Worm (Caenorhabditis elegans): ENCODE measurements around the gene mpst-4.

- TF ChIP-seq ces-1 (GFP tag; optimal IDR thresholded peaks at IDR 0.05) (no peak), nhr-28 (tag; optimal IDR thresholded peaks at IDR 0.05) (no peak)
These were observed 4.2 kb upstream of the mpst-4 start, which contains the start of gene col-17 for ce11 chrII:4867476-4867875.

All from whole organism, mixed stage, embryonic.